Fruit fly (Drosophila melanogaster) whole organism, embryonic: Measurements from ENCODE around the gene CG14507.

Source experiments
- Awh ChIP-seq: fragments of 200-800 bp; sonication (Bioruptor generic); IDR thresholded peaks from 2 replicates; pipeline ENCODE4, ENCODE4 v1.3.6; 2022; ENCODE audit warnings: missing biosample characterization, missing genetic modification characterization
- B-H1 ChIP-seq: fragments of 200-800 bp; sonication (Bioruptor generic); IDR thresholded peaks from 3 replicates; pipeline ENCODE4 v1.3.6; 2022; ENCODE audit warnings: missing biosample characterization, missing genetic modification characterization
- CG10147 ChIP-seq: fragments of 200-800 bp; sonication (Bioruptor generic); optimal IDR thresholded peaks from 2 replicates; lab custom pipeline; 2019; ENCODE audit warnings: missing biosample characterization, mild to moderate bottlenecking, missing genetic modification characterization, moderate library complexity
- CG10979 ChIP-seq: fragments of 200-800 bp; sonication (Bioruptor generic); optimal IDR thresholded peaks from 2 replicates; lab custom pipeline; 2018; ENCODE audit warnings: missing biosample characterization, mild to moderate bottlenecking, missing genetic modification characterization, moderate library complexity
- CG11456 ChIP-seq: fragments of 200-800 bp; sonication (Bioruptor generic); IDR thresholded peaks from 3 replicates; pipeline ENCODE4 v1.3.6; 2022; ENCODE audit warnings: missing biosample characterization, missing genetic modification characterization
- CG11723 ChIP-seq: fragments of 200-800 bp; sonication (Bioruptor generic); optimal IDR thresholded peaks from 2 replicates; lab custom pipeline; 2017; ENCODE audit warnings: missing biosample characterization, mild to moderate bottlenecking, missing genetic modification characterization
- CG12391 ChIP-seq: fragments of 200-800 bp; sonication (Bioruptor generic); optimal IDR thresholded peaks from 3 replicates; lab custom pipeline; 2018; ENCODE audit warnings: missing biosample characterization, mild to moderate bottlenecking, missing genetic modification characterization, moderate library complexity
- CG14860 ChIP-seq: fragments of 200-800 bp; sonication (Bioruptor generic); IDR thresholded peaks from 3 replicates; pipeline ENCODE4 v1.3.6; 2022; ENCODE audit warnings: missing biosample characterization, missing genetic modification characterization; ENCODE audit not compliant: partially characterized antibody
- CG15073 ChIP-seq: fragments of 200-800 bp; sonication (Bioruptor generic); optimal IDR thresholded peaks from 2 replicates; lab custom pipeline; 2016; ENCODE audit warnings: missing biosample characterization, missing genetic modification characterization
- CG17612 ChIP-seq: fragments of 200-800 bp; sonication (Bioruptor generic); IDR thresholded peaks from 2 replicates; pipeline ENCODE4 v1.3.6; 2022; ENCODE audit warnings: missing biosample characterization, missing genetic modification characterization
- CG18619 ChIP-seq: fragments of 200-800 bp; sonication (Bioruptor generic); optimal IDR thresholded peaks from 3 replicates; lab custom pipeline; 2017; ENCODE audit warnings: missing biosample characterization, mild to moderate bottlenecking, missing genetic modification characterization
- CG2202 ChIP-seq: fragments of 200-800 bp; sonication (Bioruptor generic); optimal IDR thresholded peaks from 2 replicates; lab custom pipeline; 2018; ENCODE audit warnings: missing biosample characterization, mild to moderate bottlenecking, missing genetic modification characterization
- CG30431 ChIP-seq: fragments of 200-800 bp; sonication (Bioruptor generic); optimal IDR thresholded peaks from 2 replicates; lab custom pipeline; 2017; ENCODE audit warnings: missing biosample characterization, missing genetic modification characterization
- CG33213 ChIP-seq: fragments of 200-800 bp; sonication (Bioruptor generic); optimal IDR thresholded peaks from 3 replicates; lab custom pipeline; 2016; ENCODE audit warnings: missing biosample characterization, missing genetic modification characterization
- CG34376 ChIP-seq: fragments of 200-800 bp; sonication (Bioruptor generic); optimal IDR thresholded peaks from 2 replicates; lab custom pipeline; 2018; ENCODE audit warnings: missing biosample characterization, mild to moderate bottlenecking, missing genetic modification characterization
- CG3847 ChIP-seq: fragments of 200-800 bp; sonication (Bioruptor generic); IDR thresholded peaks from 2 replicates; pipeline ENCODE4 v1.3.6; 2022; ENCODE audit warnings: missing biosample characterization, missing genetic modification characterization
- CG4617 ChIP-seq: fragments of 200-800 bp; sonication (Bioruptor generic); optimal IDR thresholded peaks from 3 replicates; lab custom pipeline; 2016; ENCODE audit warnings: missing biosample characterization, missing genetic modification characterization, borderline replicate concordance
- CG7745 ChIP-seq: fragments of 200-800 bp; sonication (Bioruptor generic); optimal IDR thresholded peaks from 2 replicates; lab custom pipeline; 2018; ENCODE audit warnings: missing biosample characterization, mild to moderate bottlenecking, missing genetic modification characterization, moderate library complexity
- CG9797 ChIP-seq: fragments of 200-800 bp; sonication (Bioruptor generic); optimal IDR thresholded peaks from 3 replicates; lab custom pipeline; 2018; ENCODE audit warnings: missing biosample characterization, mild to moderate bottlenecking, missing genetic modification characterization
- Dip2 ChIP-seq: fragments of 200-800 bp; sonication (Bioruptor generic); IDR thresholded peaks from 2 replicates; pipeline ENCODE4 v1.3.6; 2022; ENCODE audit warnings: missing biosample characterization, missing genetic modification characterization
- H15 ChIP-seq: fragments of 200-800 bp; sonication (Bioruptor generic); IDR thresholded peaks from 3 replicates; pipeline ENCODE4 v1.3.6; 2022; ENCODE audit warnings: missing biosample characterization, missing genetic modification characterization
- H2.0 ChIP-seq: fragments of 200-800 bp; sonication (Bioruptor generic); IDR thresholded peaks from 2 replicates; pipeline ENCODE4 v1.3.6; 2022; ENCODE audit warnings: missing biosample characterization, missing genetic modification characterization
- HLH4C ChIP-seq: fragments of 200-800 bp; sonication (Bioruptor generic); IDR thresholded peaks from 3 replicates; pipeline ENCODE4 v1.3.6; 2022; ENCODE audit warnings: missing biosample characterization, missing genetic modification characterization; ENCODE audit not compliant: partially characterized antibody
- Hand ChIP-seq: fragments of 200-800 bp; sonication (Bioruptor generic); optimal IDR thresholded peaks from 2 replicates; lab custom pipeline; 2017; ENCODE audit warnings: mild to moderate bottlenecking, missing biosample characterization, missing genetic modification reagents, missing genetic modification characterization
- MTF-1 ChIP-seq: fragments of 200-800 bp; sonication (Bioruptor generic); optimal IDR thresholded peaks from 2 replicates; lab custom pipeline; 2018; ENCODE audit warnings: missing biosample characterization, mild to moderate bottlenecking, missing genetic modification characterization, borderline replicate concordance
- NC2β ChIP-seq: fragments of 200-800 bp; sonication (Bioruptor generic); optimal IDR thresholded peaks from 2 replicates; lab custom pipeline; 2016; ENCODE audit warnings: missing biosample characterization, missing genetic modification characterization
- Optix ChIP-seq: fragments of 200-800 bp; sonication (Bioruptor generic); IDR thresholded peaks from 3 replicates; pipeline ENCODE4 v1.3.6; 2022; ENCODE audit warnings: missing biosample characterization, missing genetic modification characterization
- Poxn ChIP-seq: fragments of 200-800 bp; sonication (Bioruptor generic); IDR thresholded peaks from 2 replicates; pipeline ENCODE4 v1.3.6; 2022; ENCODE audit warnings: missing biosample characterization, missing genetic modification characterization
- Scr ChIP-seq: fragments of 200-800 bp; sonication (Bioruptor generic); IDR thresholded peaks from 2 replicates; pipeline ENCODE4 v1.3.6; 2022; ENCODE audit warnings: missing biosample characterization, missing genetic modification characterization; ENCODE audit not compliant: partially characterized antibody
- ara ChIP-seq: fragments of 200-800 bp; sonication (Bioruptor generic); IDR thresholded peaks from 2 replicates; pipeline ENCODE4 v1.3.6; 2022; ENCODE audit warnings: missing biosample characterization, missing genetic modification characterization
- ci ChIP-seq: fragments of 200-800 bp; sonication (Bioruptor generic); IDR thresholded peaks from 3 replicates; pipeline ENCODE4 v1.3.6; 2022; ENCODE audit warnings: missing biosample characterization, missing genetic modification characterization
- corto ChIP-seq: fragments of 200-800 bp; sonication (Bioruptor generic); optimal IDR thresholded peaks from 2 replicates; lab custom pipeline; 2016; ENCODE audit warnings: missing biosample characterization, mild to moderate bottlenecking, missing genetic modification characterization, moderate library complexity
- danr ChIP-seq: fragments of 200-800 bp; sonication (Bioruptor generic); IDR thresholded peaks from 2 replicates; pipeline ENCODE4 v1.3.6; 2022; ENCODE audit warnings: missing biosample characterization, missing genetic modification characterization
- fd64A ChIP-seq: fragments of 200-800 bp; sonication (Bioruptor generic); optimal IDR thresholded peaks from 3 replicates; lab custom pipeline; 2018; ENCODE audit warnings: missing biosample characterization, mild to moderate bottlenecking, missing genetic modification characterization
- fru ChIP-seq: fragments of >200 bp; optimal IDR thresholded peaks from 2 replicates; lab custom pipeline; 2017
- ham ChIP-seq: fragments of 200-800 bp; sonication (Bioruptor generic); IDR thresholded peaks from 2 replicates; pipeline ENCODE4 v1.3.6; 2022; ENCODE audit warnings: missing biosample characterization, missing genetic modification characterization
- kni ChIP-seq: fragments of 200-800 bp; sonication (Bioruptor generic); optimal IDR thresholded peaks from 3 replicates; lab custom pipeline; 2017; ENCODE audit warnings: mild to moderate bottlenecking, missing biosample characterization, missing genetic modification reagents, missing genetic modification characterization
- lmd ChIP-seq: fragments of 200-800 bp; sonication (Bioruptor generic); IDR thresholded peaks from 2 replicates; pipeline ENCODE4 v1.3.6; 2022; ENCODE audit warnings: missing biosample characterization, missing genetic modification characterization
- mam ChIP-seq: fragments of 200-800 bp; sonication (Bioruptor generic); optimal IDR thresholded peaks from 3 replicates; lab custom pipeline; 2016; ENCODE audit warnings: missing biosample characterization, missing genetic modification characterization
- nmo ChIP-seq: fragments of 200-800 bp; sonication (Bioruptor generic); optimal IDR thresholded peaks from 2 replicates; lab custom pipeline; 2018; ENCODE audit warnings: missing biosample characterization, mild to moderate bottlenecking, missing genetic modification characterization, moderate library complexity
- odd ChIP-seq: fragments of 200-800 bp; sonication (Bioruptor generic); optimal IDR thresholded peaks from 2 replicates; lab custom pipeline; 2017; ENCODE audit warnings: missing biosample characterization, mild to moderate bottlenecking, missing genetic modification characterization
- ro ChIP-seq: fragments of 200-800 bp; sonication (Bioruptor generic); IDR thresholded peaks from 2 replicates; pipeline ENCODE4 v1.3.6; 2022; ENCODE audit warnings: missing biosample characterization, missing genetic modification characterization
- schlank ChIP-seq: fragments of 200-800 bp; sonication (Bioruptor generic); optimal IDR thresholded peaks from 2 replicates; lab custom pipeline; 2018; ENCODE audit warnings: missing biosample characterization, mild to moderate bottlenecking, missing genetic modification characterization
- sim ChIP-seq: fragments of 200-800 bp; sonication (Bioruptor generic); IDR thresholded peaks from 2 replicates; pipeline ENCODE4 v1.3.6; 2022; ENCODE audit warnings: missing biosample characterization, missing genetic modification characterization
- tap ChIP-seq: fragments of 200-800 bp; optimal IDR thresholded peaks from 3 replicates; lab custom pipeline; 2019; ENCODE audit warnings: missing biosample characterization, mild to moderate bottlenecking, missing genetic modification characterization, moderate library complexity
- tin ChIP-seq: fragments of 200-800 bp; sonication (Bioruptor generic); optimal IDR thresholded peaks from 3 replicates; lab custom pipeline; 2016; ENCODE audit warnings: missing biosample characterization, missing genetic modification characterization
- toy ChIP-seq: fragments of 200-800 bp; sonication (Bioruptor generic); IDR thresholded peaks from 2 replicates; pipeline ENCODE4 v1.3.6; 2022; ENCODE audit warnings: missing biosample characterization, missing genetic modification characterization
- trem ChIP-seq: fragments of 200-800 bp; optimal IDR thresholded peaks from 3 replicates; lab custom pipeline; 2019; ENCODE audit warnings: missing biosample characterization, mild to moderate bottlenecking, missing genetic modification characterization, moderate library complexity
- tx ChIP-seq: fragments of 200-800 bp; sonication (Bioruptor generic); optimal IDR thresholded peaks from 2 replicates; lab custom pipeline; 2016; ENCODE audit warnings: missing biosample characterization, missing genetic modification characterization
- wdn ChIP-seq: fragments of 200-800 bp; sonication (Bioruptor generic); IDR thresholded peaks from 2 replicates; pipeline ENCODE4 v1.3.6; 2022; ENCODE audit warnings: missing biosample characterization, missing genetic modification characterization
- wor ChIP-seq: fragments of 200-800 bp; sonication (Bioruptor generic); IDR thresholded peaks from 2 replicates; pipeline ENCODE4 v1.3.6; 2022; ENCODE audit warnings: missing biosample characterization, missing genetic modification characterization
- zen2 ChIP-seq: fragments of 200-800 bp; sonication (Bioruptor generic); IDR thresholded peaks from 3 replicates; pipeline ENCODE4 v1.3.6; 2022; ENCODE audit warnings: missing biosample characterization, missing genetic modification characterization; ENCODE audit not compliant: partially characterized antibody

The CG14507 gene

DNA sequence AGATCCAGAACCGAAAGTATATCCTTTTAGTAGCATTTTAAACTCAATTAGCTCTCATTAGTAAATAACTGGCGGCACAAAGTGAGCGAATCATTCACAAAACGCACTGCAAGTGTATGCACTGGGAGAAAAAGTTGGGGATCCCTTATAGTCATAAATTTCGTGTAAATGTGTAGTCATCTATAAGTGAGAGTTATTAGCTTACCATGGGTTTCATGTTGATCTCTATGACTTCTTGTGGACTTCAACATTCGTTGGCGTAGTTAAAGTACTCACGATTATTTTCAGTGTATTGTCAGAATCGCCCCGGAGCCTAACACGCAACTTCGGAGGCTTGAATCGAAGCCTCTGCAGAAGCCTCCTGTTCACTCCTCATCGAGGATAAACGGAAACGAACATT lies 49.5 kb upstream of the CG14507 start (continued):
- no peak for TF ChIP-seq fru
- TF ChIP-seq trem: peak; percentile 9
- no peak for TF ChIP-seq CG18619
- TF ChIP-seq HLH4C (GFP tag; lab: Robert Waterston, UW): no peak
- no peak for TF ChIP-seq CG4617 (GFP tag; lab: Kevin White, UChicago)
- TF ChIP-seq ci: 0 out of 3 replicates have a peak, but pooled peaks have one; percentile 12
- TF ChIP-seq nmo (GFP tag; lab: Kevin White, UChicago): peak; percentile 30
- no peak for TF ChIP-seq CG34376
- TF ChIP-seq fd64A (GFP tag; lab: Kevin White, UChicago): no peak
- no peak for TF ChIP-seq danr
- no peak for TF ChIP-seq Hand
- no peak for TF ChIP-seq Scr
- no peak for TF ChIP-seq CG15073 (GFP tag; lab: Kevin White, UChicago)
- no peak for TF ChIP-seq CG11456 (GFP tag; lab: Robert Waterston, UW)
- no peak for TF ChIP-seq Dip2 (GFP tag; lab: Robert Waterston, UW)
- TF ChIP-seq H15 (GFP tag; lab: Robert Waterston, UW): no peak
- no peak for TF ChIP-seq CG14860
- peak; percentile 37 for TF ChIP-seq CG2202 (tag; lab: Kevin White, UChicago)
- TF ChIP-seq ara (GFP tag; lab: Robert Waterston, UW): peak; percentile 56; the same call in 1 of the 2 replicates
- no peak for TF ChIP-seq tap (tag; lab: Kevin White, UChicago)
- no peak for TF ChIP-seq MTF-1 (GFP tag; lab: Kevin White, UChicago)
- TF ChIP-seq tin: no peak
- TF ChIP-seq zen2 (GFP tag; lab: Robert Waterston, UW): no peak
- TF ChIP-seq NC2β (GFP tag; lab: Kevin White, UChicago): peak; percentile 10
- no peak for TF ChIP-seq ro (GFP tag; lab: Robert Waterston, UW)
- no peak for TF ChIP-seq wor (GFP tag; lab: Robert Waterston, UW)
- no peak for TF ChIP-seq CG3847 (GFP tag; lab: Robert Waterston, UW)
- TF ChIP-seq B-H1 (GFP tag; lab: Robert Waterston, UW): no peak
- no peak for TF ChIP-seq CG11723
- TF ChIP-seq toy (GFP tag; lab: Robert Waterston, UW): no peak
- TF ChIP-seq CG33213: no peak
- TF ChIP-seq mam (GFP tag; lab: Kevin White, UChicago): no peak
- TF ChIP-seq CG30431: peak; percentile 34
- no peak for TF ChIP-seq CG10147 (GFP tag; lab: Kevin White, UChicago)
- TF ChIP-seq corto: no peak
- no peak for TF ChIP-seq kni
- no peak for TF ChIP-seq CG9797
- TF ChIP-seq CG17612 (GFP tag; lab: Robert Waterston, UW): no peak
- TF ChIP-seq schlank (tag; lab: Kevin White, UChicago): no peak
- TF ChIP-seq Awh (GFP tag; lab: Robert Waterston, UW): no peak
- TF ChIP-seq odd (GFP tag; lab: Kevin White, UChicago): no peak
- no peak for TF ChIP-seq sim
- no peak for TF ChIP-seq CG7745
- TF ChIP-seq wdn (GFP tag; lab: Robert Waterston, UW): no peak
- TF ChIP-seq ham (GFP tag; lab: Robert Waterston, UW): no peak
- TF ChIP-seq H2.0: no peak
- TF ChIP-seq Optix (GFP tag; lab: Robert Waterston, UW): peak; percentile 11; the same call in 1 of the 3 replicates
- TF ChIP-seq CG12391 (tag; lab: Kevin White, UChicago): peak; percentile 34
- no peak for TF ChIP-seq Poxn
- peak; percentile 38; the same call in 1 of the 2 replicates for TF ChIP-seq lmd (GFP tag; lab: Robert Waterston, UW)
- peak; percentile 48 for TF ChIP-seq CG10979 (tag; lab: Kevin White, UChicago)
- TF ChIP-seq tx (GFP tag; lab: Kevin White, UChicago): no peak
